Fruit fly (Drosophila melanogaster) whole organism, embryonic: ENCODE results near the gene CG43679.
A peak's percentile ranks its signal among the peaks of the same experiment; 100 is the strongest.

ENCODE experiments used
- ATbp ChIP-seq: fragments of 200-800 bp; sonication (Bioruptor generic); optimal IDR thresholded peaks from 2 replicates; lab custom pipeline; 2017; ENCODE audit warnings: missing biosample characterization, mild to moderate bottlenecking, missing genetic modification characterization, missing genetic modification reagents
- B-H2 ChIP-seq: fragments of 200-800 bp; sonication (Bioruptor generic); optimal IDR thresholded peaks from 2 replicates; lab custom pipeline; 2018; ENCODE audit warnings: missing biosample characterization, mild to moderate bottlenecking, missing genetic modification characterization
- CG10147 ChIP-seq: fragments of 200-800 bp; sonication (Bioruptor generic); optimal IDR thresholded peaks from 2 replicates; lab custom pipeline; 2019; ENCODE audit warnings: missing biosample characterization, mild to moderate bottlenecking, missing genetic modification characterization, moderate library complexity
- CG10267 ChIP-seq: fragments of 200-800 bp; sonication (Bioruptor generic); optimal IDR thresholded peaks from 2 replicates; lab custom pipeline; 2018; ENCODE audit warnings: missing biosample characterization, mild to moderate bottlenecking, missing genetic modification characterization, moderate library complexity
- CG10431 ChIP-seq: fragments of 200-800 bp; sonication (Bioruptor generic); optimal IDR thresholded peaks from 3 replicates; lab custom pipeline; 2018; ENCODE audit warnings: missing biosample characterization, mild to moderate bottlenecking, missing genetic modification characterization
- CG10565 ChIP-seq: fragments of 200-800 bp; sonication (Bioruptor generic); optimal IDR thresholded peaks from 3 replicates; lab custom pipeline; 2016; ENCODE audit warnings: missing biosample characterization, mild to moderate bottlenecking, missing genetic modification characterization
- CG11247 ChIP-seq: fragments of 200-800 bp; sonication (Bioruptor generic); IDR thresholded peaks from 2 replicates; pipeline ENCODE4 v1.3.6; 2022; ENCODE audit warnings: missing biosample characterization, missing genetic modification characterization
- CG11504 ChIP-seq: fragments of 200-800 bp; sonication (Bioruptor generic); optimal IDR thresholded peaks from 3 replicates; lab custom pipeline; 2019; ENCODE audit warnings: missing biosample characterization, mild to moderate bottlenecking, missing genetic modification characterization, moderate library complexity
- CG12104 ChIP-seq: fragments of 200-800 bp; sonication (Bioruptor generic); optimal IDR thresholded peaks from 3 replicates; lab custom pipeline; 2016; ENCODE audit warnings: missing biosample characterization, missing genetic modification characterization
- CG1529 ChIP-seq: fragments of 200-800 bp; sonication (Bioruptor generic); optimal IDR thresholded peaks from 3 replicates; lab custom pipeline; 2018; ENCODE audit warnings: missing biosample characterization, missing genetic modification characterization
- CG18262 ChIP-seq: fragments of 200-800 bp; optimal IDR thresholded peaks from 3 replicates; lab custom pipeline; 2019; ENCODE audit warnings: missing biosample characterization, mild to moderate bottlenecking, missing genetic modification characterization, moderate library complexity
- CG2120 ChIP-seq: fragments of 200-800 bp; sonication (Bioruptor generic); optimal IDR thresholded peaks from 3 replicates; lab custom pipeline; 2016; ENCODE audit warnings: missing biosample characterization, missing genetic modification characterization
- CG34422 ChIP-seq: fragments of 200-800 bp; sonication (Bioruptor generic); IDR thresholded peaks from 3 replicates; pipeline ENCODE4 v1.3.6; 2022; ENCODE audit warnings: missing biosample characterization, missing genetic modification characterization
- CG43689 ChIP-seq: fragments of 200-800 bp; sonication (Bioruptor generic); IDR thresholded peaks from 2 replicates; pipeline ENCODE4 v1.3.6; 2022; ENCODE audit warnings: missing biosample characterization, missing genetic modification characterization
- CG4404 ChIP-seq: fragments of 200-800 bp; sonication (Bioruptor generic); IDR thresholded peaks from 2 replicates; pipeline ENCODE4 v1.3.6; 2022; ENCODE audit warnings: missing biosample characterization, missing genetic modification characterization
- CG4424 ChIP-seq: fragments of 200-800 bp; sonication (Bioruptor generic); optimal IDR thresholded peaks from 3 replicates; lab custom pipeline; 2016; ENCODE audit warnings: missing biosample characterization, missing genetic modification characterization
- CG6175 ChIP-seq: fragments of 200-800 bp; sonication (Bioruptor generic); IDR thresholded peaks from 3 replicates; pipeline ENCODE4 v1.3.6; 2022; ENCODE audit warnings: missing biosample characterization, missing genetic modification characterization
- CG7928 ChIP-seq: fragments of 200-800 bp; sonication (Bioruptor generic); optimal IDR thresholded peaks from 2 replicates; lab custom pipeline; 2017; ENCODE audit warnings: missing biosample characterization, mild to moderate bottlenecking, missing genetic modification characterization
- CG8290 ChIP-seq, 3 experiments: fragments of 200-800 bp; sonication (Bioruptor generic); optimal IDR thresholded peaks; 2 replicates each; lab custom pipeline; 2016 to 2019; ENCODE audit warnings: missing biosample characterization in 3 of 3, missing genetic modification characterization in 3 of 3, mild to moderate bottlenecking in 2 of 3, moderate library complexity in 1 of 3
- CG9797 ChIP-seq: fragments of 200-800 bp; sonication (Bioruptor generic); optimal IDR thresholded peaks from 3 replicates; lab custom pipeline; 2018; ENCODE audit warnings: missing biosample characterization, mild to moderate bottlenecking, missing genetic modification characterization
- Dll ChIP-seq: fragments of 200-800 bp; sonication (Bioruptor generic); IDR thresholded peaks from 4 replicates; pipeline ENCODE4 v1.3.6; 2022; ENCODE audit warnings: missing biosample characterization, missing genetic modification characterization; ENCODE audit not compliant: partially characterized antibody
- Doc3 ChIP-seq: fragments of 200-800 bp; sonication (Bioruptor generic); IDR thresholded peaks from 3 replicates; pipeline ENCODE4 v1.3.6; 2022; ENCODE audit warnings: missing biosample characterization, missing genetic modification characterization; ENCODE audit not compliant: partially characterized antibody
- Gug ChIP-seq: fragments of 200-800 bp; sonication (Bioruptor generic); IDR thresholded peaks from 4 replicates; pipeline ENCODE4 v1.3.6; 2022; ENCODE audit warnings: missing biosample characterization, missing genetic modification characterization
- H15 ChIP-seq: fragments of 200-800 bp; sonication (Bioruptor generic); IDR thresholded peaks from 3 replicates; pipeline ENCODE4 v1.3.6; 2022; ENCODE audit warnings: missing biosample characterization, missing genetic modification characterization
- Mad ChIP-seq: fragments of 200-800 bp; sonication (Bioruptor generic); optimal IDR thresholded peaks from 2 replicates; lab custom pipeline; 2016; ENCODE audit warnings: missing biosample characterization, missing genetic modification characterization
- Med ChIP-seq: fragments of 200-800 bp; sonication (Bioruptor generic); peaks from one replicate; lab custom pipeline; 2016; ENCODE audit warnings: missing biosample characterization, missing genetic modification characterization, mild to moderate bottlenecking, inconsistent platforms, moderate library complexity
- Neu2 ChIP-seq: fragments of 200-800 bp; sonication (Bioruptor generic); optimal IDR thresholded peaks from 3 replicates; lab custom pipeline; 2016; ENCODE audit warnings: missing biosample characterization, missing genetic modification characterization, borderline replicate concordance
- Oli ChIP-seq: fragments of 200-800 bp; sonication (Bioruptor generic); optimal IDR thresholded peaks from 2 replicates; lab custom pipeline; 2018; ENCODE audit warnings: missing biosample characterization, mild to moderate bottlenecking, missing genetic modification characterization, moderate library complexity
- Pdp1 ChIP-seq, 2 experiments: fragments of 200-800 bp; sonication (Bioruptor generic); optimal IDR thresholded peaks; 3 replicates each; lab custom pipeline; 2016; ENCODE audit warnings: missing biosample characterization in 2 of 2, missing genetic modification characterization in 2 of 2, mild to moderate bottlenecking in 1 of 2, moderate library complexity in 1 of 2
- Ptx1 ChIP-seq: fragments of 200-800 bp; sonication (Bioruptor generic); IDR thresholded peaks from 2 replicates; pipeline ENCODE4 v1.3.6; 2022; ENCODE audit warnings: missing biosample characterization, missing genetic modification characterization
- YL-1 ChIP-seq: fragments of 200-800 bp; sonication (Bioruptor generic); optimal IDR thresholded peaks from 3 replicates; lab custom pipeline; 2017; ENCODE audit warnings: missing biosample characterization, mild to moderate bottlenecking, missing genetic modification characterization
- ap ChIP-seq: fragments of 200-800 bp; sonication (Bioruptor generic); IDR thresholded peaks from 2 replicates; pipeline ENCODE4 v1.3.6; 2022; ENCODE audit warnings: missing biosample characterization, missing genetic modification characterization
- ato ChIP-seq: fragments of 200-800 bp; sonication (Bioruptor generic); IDR thresholded peaks from 2 replicates; pipeline ENCODE4 v1.3.6; 2022; ENCODE audit warnings: missing biosample characterization, missing genetic modification characterization; ENCODE audit not compliant: partially characterized antibody
- bcd ChIP-seq: fragments of 200-800 bp; sonication (Bioruptor generic); optimal IDR thresholded peaks from 2 replicates; lab custom pipeline; 2017; ENCODE audit warnings: missing biosample characterization, mild to moderate bottlenecking, missing genetic modification characterization
- cas ChIP-seq: fragments of 200-800 bp; sonication (Bioruptor generic); IDR thresholded peaks from 2 replicates; pipeline ENCODE4 v1.3.6; 2022; ENCODE audit warnings: missing biosample characterization, missing genetic modification characterization
- ewg ChIP-seq: fragments of 200-800 bp; sonication (Bioruptor generic); optimal IDR thresholded peaks from 3 replicates; lab custom pipeline; 2017; ENCODE audit warnings: mild to moderate bottlenecking, missing biosample characterization, missing genetic modification reagents, missing genetic modification characterization
- fu2 ChIP-seq: fragments of 200-800 bp; sonication (Bioruptor generic); optimal IDR thresholded peaks from 2 replicates; lab custom pipeline; 2016; ENCODE audit warnings: missing biosample characterization, missing genetic modification characterization
- hbn ChIP-seq: fragments of 200-800 bp; sonication (Bioruptor generic); IDR thresholded peaks from 2 replicates; pipeline ENCODE4 v1.3.6; 2022; ENCODE audit warnings: missing biosample characterization, missing genetic modification characterization; ENCODE audit not compliant: partially characterized antibody
- klu ChIP-seq: fragments of 200-800 bp; sonication (Bioruptor generic); IDR thresholded peaks from 2 replicates; pipeline ENCODE4 v1.3.6; 2022; ENCODE audit warnings: missing biosample characterization, missing genetic modification characterization
- lilli ChIP-seq: fragments of 200-800 bp; sonication (Bioruptor generic); optimal IDR thresholded peaks from 3 replicates; lab custom pipeline; 2016; ENCODE audit warnings: missing biosample characterization, missing genetic modification characterization
- luna ChIP-seq: fragments of 200-800 bp; sonication (Bioruptor generic); optimal IDR thresholded peaks from 2 replicates; lab custom pipeline; 2016; ENCODE audit warnings: missing biosample characterization, missing genetic modification characterization
- phol ChIP-seq: fragments of 200-800 bp; sonication (Bioruptor generic); optimal IDR thresholded peaks from 3 replicates; lab custom pipeline; 2018; ENCODE audit warnings: missing biosample characterization, mild to moderate bottlenecking, missing genetic modification characterization, moderate library complexity
- psq ChIP-seq: fragments of 200-800 bp; sonication (Bioruptor generic); optimal IDR thresholded peaks from 2 replicates; lab custom pipeline; 2017; ENCODE audit warnings: missing biosample characterization, missing genetic modification characterization
- pzg ChIP-seq: fragments of 200-800 bp; sonication (Bioruptor generic); optimal IDR thresholded peaks from 3 replicates; lab custom pipeline; 2018; ENCODE audit warnings: missing biosample characterization, mild to moderate bottlenecking, missing genetic modification characterization, moderate library complexity
- slbo ChIP-seq: fragments of 200-800 bp; sonication (Bioruptor generic); IDR thresholded peaks from 2 replicates; pipeline ENCODE4 v1.3.6; 2022; ENCODE audit warnings: missing biosample characterization, missing genetic modification characterization
- wor ChIP-seq: fragments of 200-800 bp; sonication (Bioruptor generic); IDR thresholded peaks from 2 replicates; pipeline ENCODE4 v1.3.6; 2022; ENCODE audit warnings: missing biosample characterization, missing genetic modification characterization
- zen2 ChIP-seq: fragments of 200-800 bp; sonication (Bioruptor generic); IDR thresholded peaks from 3 replicates; pipeline ENCODE4 v1.3.6; 2022; ENCODE audit warnings: missing biosample characterization, missing genetic modification characterization; ENCODE audit not compliant: partially characterized antibody
- zfh2 ChIP-seq: fragments of 200-800 bp; sonication (Bioruptor generic); optimal IDR thresholded peaks from 2 replicates; lab custom pipeline; 2016; ENCODE audit warnings: missing biosample characterization, missing genetic modification characterization

Gene CG43679

DNA sequence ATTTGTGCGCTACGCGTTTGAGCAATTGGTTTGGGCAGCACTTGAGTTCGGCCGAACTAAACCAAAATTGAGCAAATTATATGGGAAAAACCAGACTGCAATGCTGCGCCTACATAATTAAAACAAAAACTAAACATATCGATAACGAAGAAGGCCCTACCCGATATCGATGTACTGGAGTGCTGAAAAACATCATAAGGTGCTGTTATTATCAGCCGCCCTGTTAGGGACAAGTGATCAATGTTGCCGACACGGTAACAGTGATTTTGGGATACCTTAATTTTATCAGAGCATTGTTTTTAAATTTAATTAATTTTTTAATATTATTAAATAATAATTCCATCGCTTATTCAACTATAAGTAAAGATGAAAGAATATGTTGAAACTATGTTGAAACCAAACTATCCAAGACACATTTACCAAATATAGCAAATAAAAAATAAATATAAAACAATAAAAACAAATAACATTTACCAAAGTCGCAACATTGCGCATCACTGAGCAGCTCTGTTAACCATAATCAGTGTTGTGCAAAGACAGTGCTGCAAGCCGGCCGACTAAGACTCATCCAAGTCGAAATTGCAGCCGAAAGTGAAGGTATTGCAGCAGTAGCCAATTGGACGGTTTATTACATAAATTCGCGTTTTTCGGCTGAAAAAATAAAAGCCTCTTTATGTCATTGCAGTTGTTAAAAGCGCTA is 43.5 kb upstream of the CG43679 start, which contains the start of the genes sstn, Plp and GlyRS (continued):
- TF ChIP-seq klu, result no peak
- TF ChIP-seq luna (GFP tag; lab: Kevin White, UChicago), result no peak
- 0 out of 2 replicates have a peak, but pooled peaks have one; percentile 20 for TF ChIP-seq ato (GFP tag; lab: Robert Waterston, UW)
- peak; percentile 39 for TF ChIP-seq CG12104 (GFP tag; lab: Kevin White, UChicago)
- TF ChIP-seq CG18262, result peak; percentile 49
- TF ChIP-seq Dll (GFP tag; lab: Robert Waterston, UW), result no peak; the same call in 3 of the 4 replicates
- peak; percentile 75 for TF ChIP-seq CG11504 (tag; lab: Kevin White, UChicago)
- TF ChIP-seq CG1529 (GFP tag; lab: Kevin White, UChicago), result peak; percentile 15
- TF ChIP-seq Mad (GFP tag; lab: Kevin White, UChicago), result no peak
- no peak for TF ChIP-seq zen2 (GFP tag; lab: Robert Waterston, UW)
- TF ChIP-seq CG10267 (tag; lab: Kevin White, UChicago), result peak; percentile 99
- peak; percentile 61 for TF ChIP-seq CG8290 (GFP tag; optimal IDR thresholded peaks at IDR 0.05; lab: Kevin White, UChicago)
- TF ChIP-seq CG8290 (tag; optimal IDR thresholded peaks at IDR 0.05; lab: Kevin White, UChicago), result peak in 1 of 2 experiments; percentile 1
- no peak for TF ChIP-seq fu2 (GFP tag; lab: Kevin White, UChicago)
- TF ChIP-seq CG34422, result peak; percentile 41; the same call in 1 of the 3 replicates
- peak; percentile 22 for TF ChIP-seq CG2120 (GFP tag; lab: Kevin White, UChicago)
- peak; percentile 7 for TF ChIP-seq CG10431 (GFP tag; lab: Kevin White, UChicago)
- peak; percentile 52 for TF ChIP-seq bcd (GFP tag; lab: Kevin White, UChicago)
- TF ChIP-seq ewg, result peak; percentile 18
- TF ChIP-seq CG9797 (GFP tag; lab: Kevin White, UChicago), result peak; percentile 5
- peak in 1 of 2 experiments; percentile 39 for TF ChIP-seq Pdp1 (GFP tag; optimal IDR thresholded peaks at IDR 0.05; lab: Kevin White, UChicago)
- peak; percentile 14 for TF ChIP-seq B-H2 (GFP tag; lab: Kevin White, UChicago)
- TF ChIP-seq CG10565 (GFP tag; lab: Kevin White, UChicago), result no peak
- no peak for TF ChIP-seq ap (GFP tag; lab: Robert Waterston, UW)
- no peak for TF ChIP-seq H15 (GFP tag; lab: Robert Waterston, UW)
- peak; percentile 70 for TF ChIP-seq Med
- TF ChIP-seq pzg (GFP tag; lab: Kevin White, UChicago), result peak; percentile 51
- TF ChIP-seq CG43689 (GFP tag; lab: Robert Waterston, UW), result no peak
- TF ChIP-seq Gug (GFP tag; lab: Robert Waterston, UW), result no peak
- peak; percentile 41 for TF ChIP-seq lilli (GFP tag; lab: Kevin White, UChicago)
- TF ChIP-seq wor (GFP tag; lab: Robert Waterston, UW), result no peak
- TF ChIP-seq CG10147 (GFP tag; lab: Kevin White, UChicago), result peak; percentile 58
- TF ChIP-seq Ptx1 (GFP tag; lab: Robert Waterston, UW), result no peak
- TF ChIP-seq CG4424 (GFP tag; lab: Kevin White, UChicago), result peak; percentile 34
- TF ChIP-seq Oli, result peak; percentile 35
- TF ChIP-seq hbn (GFP tag; lab: Robert Waterston, UW), result peak; percentile 43; the same call in 1 of the 2 replicates
- peak; percentile 42 for TF ChIP-seq YL-1
- no peak for TF ChIP-seq Neu2 (GFP tag; lab: Kevin White, UChicago)
- TF ChIP-seq CG4404 (GFP tag; lab: Robert Waterston, UW), result no peak
- peak; percentile 14 for TF ChIP-seq zfh2 (GFP tag; lab: Kevin White, UChicago)
- no peak for TF ChIP-seq CG6175 (GFP tag; lab: Robert Waterston, UW)
- TF ChIP-seq Doc3 (GFP tag; lab: Robert Waterston, UW), result no peak
- TF ChIP-seq psq (GFP tag; lab: Kevin White, UChicago), result no peak
- TF ChIP-seq slbo, result peak; percentile 19; the same call in 1 of the 2 replicates
- no peak for TF ChIP-seq ATbp
- no peak for TF ChIP-seq CG7928 (GFP tag; lab: Kevin White, UChicago)
- TF ChIP-seq CG11247 (GFP tag; lab: Robert Waterston, UW), result no peak
- peak; percentile 61 for TF ChIP-seq phol (tag; lab: Kevin White, UChicago)
- TF ChIP-seq cas, result no peak
